Worm (Caenorhabditis elegans) whole organism, L3 larva: ENCODE results near the gene srg-62.

Experiments
- R02D3.7 ChIP-seq: fragments of 150-350 bp; optimal IDR thresholded peaks from 2 replicates; lab custom pipeline; 2014; ENCODE audit warnings: missing biosample characterization, missing genetic modification characterization
- ZK546.5 ChIP-seq: sonication (generic microtip); optimal IDR thresholded peaks from 2 replicates; lab custom pipeline; 2017; ENCODE audit warnings: missing biosample characterization, missing genetic modification characterization
- aly-2 ChIP-seq: fragments of 150-350 bp; optimal IDR thresholded peaks from 2 replicates; lab custom pipeline; 2014; ENCODE audit warnings: missing biosample characterization, missing genetic modification characterization
- ama-1 ChIP-seq: fragments of 150-350 bp; optimal IDR thresholded peaks from 2 replicates; lab custom pipeline; 2018
- ceh-82 ChIP-seq: fragments of 150-350 bp; optimal IDR thresholded peaks from 2 replicates; lab custom pipeline; 2014; ENCODE audit warnings: missing biosample characterization, missing genetic modification characterization
- daf-12 ChIP-seq: fragments of 150-350 bp; optimal IDR thresholded peaks from 2 replicates; lab custom pipeline; 2014; ENCODE audit warnings: missing biosample characterization, missing genetic modification reagents, missing genetic modification characterization
- egl-5 ChIP-seq: fragments of 150-350 bp; optimal IDR thresholded peaks from 2 replicates; lab custom pipeline; 2017; ENCODE audit warnings: missing biosample characterization, missing genetic modification reagents, missing genetic modification characterization, inconsistent platforms
- elt-1 ChIP-seq: fragments of 150-350 bp; optimal IDR thresholded peaks from 2 replicates; lab custom pipeline; 2014; ENCODE audit warnings: missing biosample characterization, missing genetic modification characterization
- elt-2 ChIP-seq: sonication (generic microtip); optimal IDR thresholded peaks from 2 replicates; lab custom pipeline; 2016; ENCODE audit warnings: missing genetic modification reagents, mild to moderate bottlenecking, missing genetic modification characterization, missing compliant biosample characterization
- elt-3 ChIP-seq, 3 experiments: fragments of 150-350 bp in 1 of 3; sonication (generic microtip) in 2 of 3; optimal IDR thresholded peaks; 2 replicates in 2 of 3; 4 replicates in 1 of 3; lab custom pipeline; 2014 to 2017; ENCODE audit warnings: missing biosample characterization in 3 of 3, missing genetic modification characterization in 3 of 3
- eor-1 ChIP-seq, 2 experiments: fragments of 150-350 bp; optimal IDR thresholded peaks; 2 replicates each; lab custom pipeline; 2014 to 2018; ENCODE audit warnings: missing biosample characterization in 2 of 2, missing genetic modification characterization in 2 of 2
- fkh-10 ChIP-seq: sonication (generic microtip); optimal IDR thresholded peaks from 2 replicates; lab custom pipeline; 2017; ENCODE audit warnings: missing biosample characterization, missing genetic modification reagents, missing genetic modification characterization
- fkh-2 ChIP-seq: fragments of 150-350 bp; optimal IDR thresholded peaks from 2 replicates; lab custom pipeline; 2014; ENCODE audit warnings: missing biosample characterization, missing genetic modification reagents, missing genetic modification characterization
- fos-1 ChIP-seq: fragments of 150-350 bp; optimal IDR thresholded peaks from 2 replicates; lab custom pipeline; 2014; ENCODE audit warnings: missing biosample characterization, missing genetic modification characterization
- lin-15B ChIP-seq: fragments of 150-350 bp; optimal IDR thresholded peaks from 2 replicates; lab custom pipeline; 2014; ENCODE audit warnings: missing biosample characterization, missing genetic modification characterization
- lin-39 ChIP-seq: fragments of 150-350 bp; optimal IDR thresholded peaks from 2 replicates; lab custom pipeline; 2018; ENCODE audit warnings: missing biosample characterization, missing genetic modification reagents, missing genetic modification characterization
- lsy-12 ChIP-seq: sonication (generic microtip); optimal IDR thresholded peaks from 2 replicates; lab custom pipeline; 2016; ENCODE audit warnings: mild to moderate bottlenecking, missing genetic modification characterization, missing compliant biosample characterization
- mdl-1 ChIP-seq: fragments of 150-350 bp; optimal IDR thresholded peaks from 2 replicates; lab custom pipeline; 2014; ENCODE audit warnings: missing biosample characterization, missing genetic modification characterization
- nfya-1 ChIP-seq: sonication (generic microtip); optimal IDR thresholded peaks from 2 replicates; lab custom pipeline; 2017; ENCODE audit warnings: missing genetic modification characterization, mild to moderate bottlenecking, missing compliant biosample characterization, antibody characterized with exemption, moderate library complexity; ENCODE audit not compliant: insufficient read depth
- nhr-12 ChIP-seq: fragments of 150-350 bp; optimal IDR thresholded peaks from 2 replicates; lab custom pipeline; 2014; ENCODE audit warnings: missing biosample characterization, missing genetic modification characterization
- nhr-237 ChIP-seq: fragments of 150-350 bp; optimal IDR thresholded peaks from 2 replicates; lab custom pipeline; 2014; ENCODE audit warnings: missing biosample characterization, missing genetic modification characterization
- nhr-25 ChIP-seq: sonication (generic microtip); optimal IDR thresholded peaks from 2 replicates; lab custom pipeline; 2017; ENCODE audit warnings: missing biosample characterization, missing genetic modification characterization
- nhr-28 ChIP-seq: fragments of 150-350 bp; optimal IDR thresholded peaks from 2 replicates; lab custom pipeline; 2014; ENCODE audit warnings: missing biosample characterization, missing genetic modification characterization
- nhr-67 ChIP-seq: fragments of 150-350 bp; optimal IDR thresholded peaks from 2 replicates; lab custom pipeline; 2014; ENCODE audit warnings: missing biosample characterization, missing genetic modification characterization
- nhr-77 ChIP-seq: fragments of 150-350 bp; optimal IDR thresholded peaks from 2 replicates; lab custom pipeline; 2014; ENCODE audit warnings: missing biosample characterization, missing genetic modification characterization
- pha-4 ChIP-seq: fragments of 150-350 bp; optimal IDR thresholded peaks from 2 replicates; lab custom pipeline; 2014; ENCODE audit warnings: missing biosample characterization, missing genetic modification reagents, missing genetic modification characterization
- pqm-1 ChIP-seq: fragments of 150-350 bp; optimal IDR thresholded peaks from 2 replicates; lab custom pipeline; 2017; ENCODE audit warnings: missing biosample characterization, missing genetic modification characterization, inconsistent platforms
- sea-2 ChIP-seq: fragments of 150-350 bp; sonication (generic microtip); optimal IDR thresholded peaks from 4 replicates; lab custom pipeline; 2014; ENCODE audit warnings: missing biosample characterization, missing genetic modification reagents, missing genetic modification characterization
- skn-1 ChIP-seq: fragments of 150-350 bp; optimal IDR thresholded peaks from 2 replicates; lab custom pipeline; 2014; ENCODE audit warnings: missing biosample characterization, missing genetic modification characterization
- snpc-4 ChIP-seq: fragments of 150-350 bp; optimal IDR thresholded peaks from 2 replicates; lab custom pipeline; 2014; ENCODE audit warnings: missing biosample characterization, missing genetic modification characterization
- tbx-2 ChIP-seq: sonication (generic microtip); optimal IDR thresholded peaks from 2 replicates; lab custom pipeline; 2016; ENCODE audit warnings: mild to moderate bottlenecking, missing genetic modification characterization, missing compliant biosample characterization
- unc-39 ChIP-seq: sonication (generic microtip); optimal IDR thresholded peaks from 4 replicates; lab custom pipeline; 2017; ENCODE audit warnings: missing biosample characterization, missing genetic modification characterization
- ztf-11 ChIP-seq: fragments of 150-350 bp; optimal IDR thresholded peaks from 2 replicates; lab custom pipeline; 2014; ENCODE audit warnings: missing biosample characterization, missing genetic modification characterization

The srg-62 gene

DNA sequence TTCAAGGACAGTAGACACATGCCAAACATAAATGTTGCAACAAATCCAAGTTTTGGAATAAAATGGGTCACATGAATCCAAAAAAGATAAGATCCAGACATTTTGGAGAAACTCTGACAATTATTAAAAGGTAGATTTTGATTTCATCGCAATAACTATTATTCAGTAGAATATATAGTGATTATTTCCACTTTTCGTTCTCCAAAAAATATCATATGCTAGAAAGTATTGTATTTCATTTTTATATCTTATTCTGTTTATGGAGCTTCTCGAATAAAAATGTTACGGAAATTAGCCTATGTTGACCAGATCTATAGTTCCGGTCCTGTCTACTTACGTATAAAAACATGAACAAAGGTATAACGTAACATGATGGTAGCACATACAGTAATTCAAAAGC lies 15.1 kb downstream of the srg-62 start, which contains the start of gene str-13:
str-13 (minus strand) TSS at position 101 of the 400 bp plus-strand sequence.
- TF ChIP-seq nhr-67 (tag; lab: Kevin White, UChicago) (no peak), nhr-12 (no peak), R02D3.7 (tag; lab: Kevin White, UChicago) (no peak), snpc-4 (tag; lab: Kevin White, UChicago) (no peak), fkh-10 (GFP tag; lab: Kevin White, UChicago) (no peak), mdl-1 (tag; lab: Kevin White, UChicago) (no peak), lsy-12 (tag; lab: Kevin White, UChicago) (no peak), daf-12 (no peak)

DNA sequence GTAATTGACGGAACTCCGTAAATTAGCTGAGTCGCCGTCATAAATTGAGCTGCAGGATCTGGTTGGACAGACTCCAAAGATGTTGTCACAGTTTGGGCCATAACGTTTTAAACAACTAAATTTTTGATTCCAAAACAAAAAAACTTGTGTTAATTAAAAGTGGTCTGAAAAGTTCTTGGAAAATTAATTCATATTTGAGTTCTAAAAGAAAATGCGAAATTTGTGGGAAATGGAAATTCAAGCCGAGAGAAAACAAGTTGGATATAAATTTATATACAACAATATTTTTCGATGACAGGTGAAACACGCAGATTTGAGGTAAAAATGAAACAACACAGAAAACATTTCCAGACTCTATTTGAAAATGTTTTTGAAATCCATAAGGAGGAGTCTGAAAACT lies 17.0 kb downstream of the srg-62 start, which contains the start of gene srg-59:
srg-59 (minus strand) TSS at position 101 of the 400 bp plus-strand sequence.
- TF ChIP-seq unc-39 (tag; lab: Kevin White, UChicago) (no peak), nhr-77 (tag; lab: Kevin White, UChicago) (no peak), lin-39 (no peak), nhr-25 (no peak), elt-2 (tag; lab: Kevin White, UChicago) (no peak), daf-12 (no peak), mdl-1 (tag; lab: Kevin White, UChicago) (no peak), ztf-11 (tag; lab: Kevin White, UChicago) (no peak), snpc-4 (tag; lab: Kevin White, UChicago) (no peak), ama-1 (lab: Kevin White, UChicago) (no peak), nhr-237 (tag; lab: Kevin White, UChicago) (no peak), nhr-12 (no peak), sea-2 (no peak), skn-1 (tag; lab: Kevin White, UChicago) (no peak), pha-4 (tag; lab: Kevin White, UChicago) (no peak), ZK546.5 (no peak), nfya-1 (no peak), R02D3.7 (tag; lab: Kevin White, UChicago) (no peak), aly-2 (no peak)

DNA sequence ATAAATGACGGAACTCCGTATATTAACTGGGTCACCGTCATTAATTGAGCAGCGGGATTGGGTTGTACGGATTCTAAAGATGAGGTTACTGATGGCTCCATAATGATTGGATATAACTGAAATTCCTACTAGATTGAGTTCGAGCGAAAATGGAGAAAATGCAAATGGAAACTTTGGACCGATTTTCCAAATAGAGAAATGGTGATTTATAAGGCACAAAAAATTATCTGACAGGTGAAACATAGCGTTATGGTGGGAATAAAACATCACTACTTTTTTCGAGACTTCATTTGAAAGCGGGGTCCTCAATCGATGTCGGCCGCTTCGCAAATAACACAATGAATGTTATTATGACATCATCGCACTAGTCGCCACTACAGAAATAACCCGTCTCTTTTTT lies 19.6 kb downstream of the srg-62 start, which contains the start of gene srg-60:
srg-60 (minus strand) TSS at position 101 of the 400 bp plus-strand sequence.
- TF ChIP-seq pqm-1 (tag; lab: Kevin White, UChicago) (no peak), mdl-1 (tag; lab: Kevin White, UChicago) (no peak), nhr-25 (no peak), nhr-67 (tag; lab: Kevin White, UChicago) (no peak), nhr-28 (tag; lab: Kevin White, UChicago) (no peak)
- TF ChIP-seq, all 47 proteins: peak for 0

ce11 chrV:2720763-2721162 lies 21.4 kb downstream of the srg-62 start, which contains the start of gene srt-27:
srt-27 (minus strand) TSS chrV:2720863.
- TF ChIP-seq nfya-1 (no peak), ceh-82 (tag; lab: Kevin White, UChicago) (no peak), ztf-11 (tag; lab: Kevin White, UChicago) (no peak), tbx-2 (no peak), pha-4 (tag; lab: Kevin White, UChicago) (no peak), egl-5 (tag; lab: Kevin White, UChicago) (no peak), fkh-10 (GFP tag; lab: Kevin White, UChicago) (no peak), elt-3 (tag; optimal IDR thresholded peaks at IDR 0.05; lab: Kevin White, UChicago) (no peak), unc-39 (tag; lab: Kevin White, UChicago) (no peak), sea-2 (no peak), lsy-12 (tag; lab: Kevin White, UChicago) (no peak), ZK546.5 (no peak), snpc-4 (tag; lab: Kevin White, UChicago) (no peak), pqm-1 (tag; lab: Kevin White, UChicago) (no peak)

- TF ChIP-seq nhr-67 (tag; lab: Kevin White, UChicago) (no peak), fos-1 (tag; lab: Kevin White, UChicago) (no peak), elt-1 (tag; lab: Kevin White, UChicago) (no peak), lin-15B (tag; lab: Kevin White, UChicago) (no peak), fkh-2 (tag; lab: Kevin White, UChicago) (no peak), ztf-11 (tag; lab: Kevin White, UChicago) (no peak), nhr-28 (tag; lab: Kevin White, UChicago) (no peak), R02D3.7 (tag; lab: Kevin White, UChicago) (no peak), tbx-2 (no peak), daf-12 (no peak), nhr-237 (tag; lab: Kevin White, UChicago) (no peak), lsy-12 (tag; lab: Kevin White, UChicago) (no peak), fkh-10 (GFP tag; lab: Kevin White, UChicago) (no peak), eor-1 (tag; optimal IDR thresholded peaks at IDR 0.05; lab: Kevin White, UChicago) (no peak)
These were observed 23.5 kb downstream of the srg-62 start, which contains the start of gene srt-29 for ce11 chrV:2718688-2719185. srt-29 (minus strand) TSS chrV:2719135.
